Worm (Caenorhabditis elegans) whole organism, L2 larva: ENCODE results near the gene F56D5.5.

Experiments
- ZK546.5 ChIP-seq: sonication (generic microtip); optimal IDR thresholded peaks from 2 replicates; lab custom pipeline; 2017; ENCODE audit warnings: missing biosample characterization, missing genetic modification characterization
- ama-1 ChIP-seq: fragments of 150-350 bp; optimal IDR thresholded peaks from 2 replicates; lab custom pipeline; 2018; ENCODE audit warnings: inconsistent platforms
- ceh-82 ChIP-seq: fragments of 150-350 bp; optimal IDR thresholded peaks from 2 replicates; lab custom pipeline; 2014; ENCODE audit warnings: missing biosample characterization, missing genetic modification characterization
- egl-27 ChIP-seq: sonication (generic microtip); optimal IDR thresholded peaks from 3 replicates; lab custom pipeline; 2017; ENCODE audit warnings: missing biosample characterization, missing genetic modification reagents, missing genetic modification characterization
- lin-13 ChIP-seq: fragments of 150-350 bp; optimal IDR thresholded peaks from 2 replicates; lab custom pipeline; 2014; ENCODE audit warnings: missing biosample characterization, missing genetic modification reagents, missing genetic modification characterization
- lin-39 ChIP-seq: fragments of 150-350 bp; optimal IDR thresholded peaks from 2 replicates; lab custom pipeline; 2014; ENCODE audit warnings: missing biosample characterization, missing genetic modification reagents, missing genetic modification characterization
- mdl-1 ChIP-seq, 2 experiments: fragments of 150-350 bp in 1 of 2; sonication (generic microtip) in 1 of 2; optimal IDR thresholded peaks; 2 replicates each; lab custom pipeline; 2017; ENCODE audit warnings: missing biosample characterization in 2 of 2, missing genetic modification characterization in 2 of 2
- nhr-237 ChIP-seq: fragments of 150-350 bp; optimal IDR thresholded peaks from 2 replicates; lab custom pipeline; 2014; ENCODE audit warnings: missing biosample characterization, missing genetic modification characterization
- nhr-77 ChIP-seq: fragments of 150-350 bp; optimal IDR thresholded peaks from 2 replicates; lab custom pipeline; 2014; ENCODE audit warnings: missing biosample characterization, missing genetic modification characterization
- snpc-4 ChIP-seq: fragments of 150-350 bp; optimal IDR thresholded peaks from 2 replicates; lab custom pipeline; 2014; ENCODE audit warnings: missing biosample characterization, missing genetic modification characterization
- ztf-11 ChIP-seq: sonication (generic microtip); optimal IDR thresholded peaks from 2 replicates; lab custom pipeline; 2017; ENCODE audit warnings: missing biosample characterization, missing genetic modification characterization

DNA sequence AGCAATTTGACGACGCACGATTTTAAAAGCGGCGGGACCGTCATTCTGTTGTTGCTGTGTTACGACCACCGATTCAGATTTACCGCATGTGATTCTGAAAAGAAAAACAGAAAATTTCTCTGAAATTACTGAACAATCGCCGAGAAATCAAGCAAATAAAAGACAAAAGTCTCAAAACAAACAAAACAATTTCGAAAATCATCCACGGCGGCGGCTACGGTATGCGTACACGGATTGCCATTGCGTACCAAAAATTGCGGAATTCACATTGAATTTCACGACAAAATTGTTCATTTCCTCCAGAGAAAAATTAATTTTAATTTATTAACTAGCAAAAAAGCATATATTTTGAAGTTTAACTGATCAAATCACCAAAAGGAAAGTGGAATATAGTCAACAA is 41.5 kb downstream of the F56D5.5 start, which contains the start of gene pezo-1:
- no peak for TF ChIP-seq ZK546.5 (tag; lab: Kevin White, UChicago)
- TF ChIP-seq nhr-237: no peak
- no peak for TF ChIP-seq ztf-11
- TF ChIP-seq nhr-77 (tag; lab: Kevin White, UChicago): no peak
- no peak for TF ChIP-seq egl-27
- no peak for TF ChIP-seq lin-39 (tag; lab: Kevin White, UChicago)
- no peak for TF ChIP-seq ceh-82 (tag; lab: Kevin White, UChicago)
- no peak for TF ChIP-seq snpc-4 (tag; lab: Kevin White, UChicago)
- no peak for TF ChIP-seq ama-1
- no peak for TF ChIP-seq mdl-1 (tag; optimal IDR thresholded peaks at IDR 0.05; lab: Kevin White, UChicago)
- TF ChIP-seq lin-13 (GFP tag; lab: Kevin White, UChicago): no peak
